Worm (Caenorhabditis elegans): ENCODE data around the gene fipr-20.

- TF ChIP-seq blmp-1 (tag; optimal IDR thresholded peaks at IDR 0.05) (peak; percentile 93), mep-1 (tag; optimal IDR thresholded peaks at IDR 0.05) (no peak), nhr-76 (tag; optimal IDR thresholded peaks at IDR 0.05) (no peak), hlh-1 (tag; optimal IDR thresholded peaks at IDR 0.05) (no peak)
Observed at ce11 chrIII:7494850-7495314, 32.7 kb upstream of the fipr-20 start.

Measured in whole organism, mixed stage, embryonic.